Fruit fly (Drosophila melanogaster) whole organism, embryonic: ENCODE results near the gene CG4455.

Source experiments
- BtbVII ChIP-seq: fragments of 200-800 bp; sonication (Bioruptor generic); optimal IDR thresholded peaks from 3 replicates; lab custom pipeline; 2017; ENCODE audit warnings: missing biosample characterization, mild to moderate bottlenecking, missing genetic modification characterization
- CG10147 ChIP-seq: fragments of 200-800 bp; sonication (Bioruptor generic); optimal IDR thresholded peaks from 2 replicates; lab custom pipeline; 2019; ENCODE audit warnings: missing biosample characterization, mild to moderate bottlenecking, missing genetic modification characterization, moderate library complexity
- CG15696 ChIP-seq: fragments of 200-800 bp; sonication (Bioruptor generic); optimal IDR thresholded peaks from 2 replicates; lab custom pipeline; 2019; ENCODE audit warnings: missing biosample characterization, mild to moderate bottlenecking, missing genetic modification characterization, moderate library complexity
- CG2199 ChIP-seq: fragments of 200-800 bp; sonication (Bioruptor generic); IDR thresholded peaks from 3 replicates; pipeline ENCODE4 v1.3.6; 2022; ENCODE audit warnings: missing biosample characterization, missing genetic modification characterization
- CG30403 ChIP-seq: fragments of 200-800 bp; sonication (Bioruptor generic); optimal IDR thresholded peaks from 3 replicates; lab custom pipeline; 2016; ENCODE audit warnings: missing biosample characterization, missing genetic modification characterization
- CG31365 ChIP-seq: fragments of 200-800 bp; sonication (Bioruptor generic); optimal IDR thresholded peaks from 2 replicates; lab custom pipeline; 2018; ENCODE audit warnings: missing biosample characterization, mild to moderate bottlenecking, missing genetic modification characterization
- CG7357 ChIP-seq: fragments of 200-800 bp; sonication (Bioruptor generic); IDR thresholded peaks from 3 replicates; pipeline ENCODE4 v1.3.6; 2022; ENCODE audit warnings: missing biosample characterization, missing genetic modification characterization
- D19A ChIP-seq: fragments of 200-800 bp; optimal IDR thresholded peaks from 3 replicates; lab custom pipeline; 2019; ENCODE audit warnings: missing biosample characterization, mild to moderate bottlenecking, missing genetic modification characterization, moderate library complexity
- Drgx ChIP-seq: fragments of 200-800 bp; sonication (Bioruptor generic); IDR thresholded peaks from 2 replicates; pipeline ENCODE4 v1.3.6; 2022; ENCODE audit warnings: missing biosample characterization, missing genetic modification characterization
- Ets65A ChIP-seq: fragments of 200-800 bp; sonication (Bioruptor generic); peaks from one replicate; lab custom pipeline; 2016; ENCODE audit warnings: missing biosample characterization, missing genetic modification characterization
- HHEX ChIP-seq: fragments of 200-800 bp; sonication (Bioruptor generic); optimal IDR thresholded peaks from 3 replicates; lab custom pipeline; 2017; ENCODE audit warnings: missing biosample characterization, mild to moderate bottlenecking, missing genetic modification characterization, missing genetic modification reagents
- HLH3B ChIP-seq: fragments of 200-800 bp; sonication (Bioruptor generic); IDR thresholded peaks from 2 replicates; pipeline ENCODE4 v1.3.6; 2022; ENCODE audit warnings: missing biosample characterization, missing genetic modification characterization
- Med ChIP-seq: fragments of 200-800 bp; sonication (Bioruptor generic); peaks from one replicate; lab custom pipeline; 2016; ENCODE audit warnings: missing biosample characterization, missing genetic modification characterization, mild to moderate bottlenecking, inconsistent platforms, moderate library complexity
- Nf-YB ChIP-seq: fragments of 200-800 bp; sonication (Bioruptor generic); optimal IDR thresholded peaks from 3 replicates; lab custom pipeline; 2019; ENCODE audit warnings: missing biosample characterization, mild to moderate bottlenecking, missing genetic modification characterization, moderate library complexity
- br ChIP-seq: fragments of >200 bp; optimal IDR thresholded peaks from 2 replicates; lab custom pipeline; 2017
- caup ChIP-seq: fragments of 200-800 bp; sonication (Bioruptor generic); optimal IDR thresholded peaks from 3 replicates; lab custom pipeline; 2017; ENCODE audit warnings: missing biosample characterization, mild to moderate bottlenecking, missing genetic modification characterization, moderate library complexity; ENCODE audit not compliant: severe bottlenecking
- cg ChIP-seq: fragments of 200-800 bp; sonication (Bioruptor generic); optimal IDR thresholded peaks from 3 replicates; lab custom pipeline; 2019; ENCODE audit warnings: missing biosample characterization, mild to moderate bottlenecking, missing genetic modification characterization, moderate library complexity
- chinmo ChIP-seq: fragments of 200-800 bp; sonication (Bioruptor generic); IDR thresholded peaks from 4 replicates; pipeline ENCODE4 v1.3.6; 2022; ENCODE audit warnings: missing biosample characterization, missing genetic modification characterization; ENCODE audit not compliant: partially characterized antibody
- ci ChIP-seq: fragments of 200-800 bp; sonication (Bioruptor generic); IDR thresholded peaks from 3 replicates; pipeline ENCODE4 v1.3.6; 2022; ENCODE audit warnings: missing biosample characterization, missing genetic modification characterization
- corto ChIP-seq: fragments of 200-800 bp; sonication (Bioruptor generic); optimal IDR thresholded peaks from 2 replicates; lab custom pipeline; 2016; ENCODE audit warnings: missing biosample characterization, mild to moderate bottlenecking, missing genetic modification characterization, moderate library complexity
- crol ChIP-seq: fragments of 200-800 bp; sonication (Bioruptor generic); IDR thresholded peaks from 2 replicates; pipeline ENCODE4 v1.3.6; 2022; ENCODE audit warnings: missing biosample characterization, missing genetic modification characterization
- cwo ChIP-seq: fragments of 200-800 bp; sonication (Bioruptor generic); optimal IDR thresholded peaks from 3 replicates; lab custom pipeline; 2017; ENCODE audit warnings: missing biosample characterization, missing genetic modification characterization, mild to moderate bottlenecking, moderate library complexity, missing genetic modification reagents
- disco-r ChIP-seq: fragments of 200-800 bp; sonication (Bioruptor generic); optimal IDR thresholded peaks from 2 replicates; lab custom pipeline; 2016; ENCODE audit warnings: missing biosample characterization, missing genetic modification characterization
- ems ChIP-seq: fragments of 200-800 bp; sonication (Bioruptor generic); optimal IDR thresholded peaks from 3 replicates; lab custom pipeline; 2016; ENCODE audit warnings: missing biosample characterization, missing genetic modification characterization
- eyg ChIP-seq: fragments of 200-800 bp; sonication (Bioruptor generic); optimal IDR thresholded peaks from 3 replicates; lab custom pipeline; 2016; ENCODE audit warnings: missing biosample characterization, missing genetic modification characterization
- hkb ChIP-seq, 2 experiments: fragments of 200-800 bp in 1 of 2; fragments of >200 bp in 1 of 2; sonication (Bioruptor generic) in 1 of 2; IDR thresholded peaks in 1 of 2; optimal IDR thresholded peaks in 1 of 2; 2 replicates each; pipeline versions ENCODE4 v1.3.6 to Lab custom; 2017 to 2022; ENCODE audit warnings: missing biosample characterization in 1 of 2, missing genetic modification characterization in 1 of 2
- lab ChIP-seq: fragments of 200-800 bp; sonication (Bioruptor generic); optimal IDR thresholded peaks from 3 replicates; lab custom pipeline; 2017; ENCODE audit warnings: missing biosample characterization, missing genetic modification characterization, mild to moderate bottlenecking, moderate library complexity, missing genetic modification reagents
- nmo ChIP-seq: fragments of 200-800 bp; sonication (Bioruptor generic); optimal IDR thresholded peaks from 2 replicates; lab custom pipeline; 2018; ENCODE audit warnings: missing biosample characterization, mild to moderate bottlenecking, missing genetic modification characterization, moderate library complexity
- nom ChIP-seq: fragments of 200-800 bp; sonication (Bioruptor generic); optimal IDR thresholded peaks from 2 replicates; lab custom pipeline; 2017; ENCODE audit warnings: missing biosample characterization, missing genetic modification characterization, mild to moderate bottlenecking, moderate library complexity, missing genetic modification reagents
- rib ChIP-seq: fragments of 200-800 bp; sonication (Bioruptor generic); IDR thresholded peaks from 2 replicates; pipeline ENCODE4 v1.3.6; 2022; ENCODE audit warnings: missing biosample characterization, missing genetic modification characterization
- row ChIP-seq: fragments of 200-800 bp; sonication (Bioruptor generic); IDR thresholded peaks from 3 replicates; pipeline ENCODE4 v1.3.6; 2022; ENCODE audit warnings: missing biosample characterization, missing genetic modification characterization
- run ChIP-seq: fragments of 200-800 bp; sonication (Bioruptor generic); optimal IDR thresholded peaks from 3 replicates; lab custom pipeline; 2018; ENCODE audit warnings: missing biosample characterization, mild to moderate bottlenecking, missing genetic modification characterization
- seq ChIP-seq: fragments of 200-800 bp; sonication (Bioruptor generic); IDR thresholded peaks from 2 replicates; pipeline ENCODE4 v1.3.6; 2022; ENCODE audit warnings: missing biosample characterization, missing genetic modification characterization
- so ChIP-seq: fragments of 200-800 bp; sonication (Bioruptor generic); IDR thresholded peaks from 3 replicates; pipeline ENCODE4 v1.3.6; 2022; ENCODE audit warnings: missing biosample characterization, missing genetic modification characterization
- sr ChIP-seq: fragments of 200-800 bp; sonication (Bioruptor generic); IDR thresholded peaks from 3 replicates; pipeline ENCODE4 v1.3.6; 2022; ENCODE audit warnings: missing biosample characterization, missing genetic modification characterization
- tgo ChIP-seq: fragments of 200-800 bp; sonication (Bioruptor generic); IDR thresholded peaks from 3 replicates; pipeline ENCODE4 v1.3.6; 2022; ENCODE audit warnings: missing biosample characterization, missing genetic modification characterization
- unpg ChIP-seq: fragments of 200-800 bp; sonication (Bioruptor generic); optimal IDR thresholded peaks from 3 replicates; lab custom pipeline; 2018; ENCODE audit warnings: missing biosample characterization, mild to moderate bottlenecking, missing genetic modification characterization, moderate library complexity

Gene CG4455

dm6 chr2L:16315027-16315426 is 37.7 kb upstream of the CG4455 start (continued):
- TF ChIP-seq tgo (GFP tag; lab: Robert Waterston, UW) (no peak), so (GFP tag; lab: Robert Waterston, UW) (no peak), CG31365 (tag; lab: Kevin White, UChicago) (no peak), rib (peak; percentile 66; the same call in 1 of the 2 replicates)

dm6 chr2L:16315844-16316243 is 36.9 kb upstream of the CG4455 start:
- TF ChIP-seq BtbVII (GFP tag; lab: Kevin White, UChicago) (peak; percentile 12), cwo (GFP tag; lab: Kevin White, UChicago) (peak; percentile 77), Med (peak; percentile 50), cg (GFP tag; lab: Kevin White, UChicago) (no peak)

dm6 chr2L:16316410-16316809 is 36.3 kb upstream of the CG4455 start:
- peak; percentile 64 for TF ChIP-seq Med
- TF ChIP-seq unpg (GFP tag; lab: Kevin White, UChicago) = no peak
- TF ChIP-seq lab (GFP tag; lab: Kevin White, UChicago) = no peak
- TF ChIP-seq chinmo (GFP tag; lab: Robert Waterston, UW) = 0 out of 4 replicates have a peak, but pooled peaks have one; percentile 17
- TF ChIP-seq CG2199 (GFP tag; lab: Robert Waterston, UW) = 0 out of 3 replicates have a peak, but pooled peaks have one; percentile 50
- TF ChIP-seq caup (GFP tag; lab: Kevin White, UChicago) = no peak

- TF ChIP-seq Med = peak; percentile 52
- peak; percentile 17 for TF ChIP-seq Ets65A (GFP tag; lab: Kevin White, UChicago)
- no peak for TF ChIP-seq HHEX (GFP tag; lab: Kevin White, UChicago)
- no peak for TF ChIP-seq D19A (tag; lab: Kevin White, UChicago)
- no peak for TF ChIP-seq eyg (GFP tag; lab: Kevin White, UChicago)
- TF ChIP-seq hkb (optimal IDR thresholded peaks at IDR 0.05; lab: Kevin White, UChicago) = no peak
- TF ChIP-seq hkb (GFP tag; IDR thresholded peaks at IDR 0.05; lab: Robert Waterston, UW) = no peak
- TF ChIP-seq CG7357 (GFP tag; lab: Robert Waterston, UW) = no peak
- no peak for TF ChIP-seq CG10147 (GFP tag; lab: Kevin White, UChicago)
- TF ChIP-seq row (GFP tag; lab: Robert Waterston, UW) = no peak
- TF ChIP-seq CG30403 = no peak
- no peak for TF ChIP-seq Drgx
- no peak for TF ChIP-seq corto
- TF ChIP-seq HLH3B (GFP tag; lab: Robert Waterston, UW) = 0 out of 2 replicates have a peak, but pooled peaks have one; percentile 16
- 0 out of 3 replicates have a peak, but pooled peaks have one; percentile 23 for TF ChIP-seq ci (GFP tag; lab: Robert Waterston, UW)
- no peak for TF ChIP-seq ems
- TF ChIP-seq Nf-YB = no peak
- no peak for TF ChIP-seq disco-r (GFP tag; lab: Kevin White, UChicago)
- TF ChIP-seq CG15696 (tag; lab: Kevin White, UChicago) = no peak
- no peak for TF ChIP-seq run
- TF ChIP-seq nmo (GFP tag; lab: Kevin White, UChicago) = no peak
- TF ChIP-seq nom = no peak
- no peak for TF ChIP-seq br (lab: Kevin White, UChicago)
- TF ChIP-seq seq (GFP tag; lab: Robert Waterston, UW) = 0 out of 2 replicates have a peak, but pooled peaks have one; percentile 18
- peak; percentile 1 for TF ChIP-seq lab (GFP tag; lab: Kevin White, UChicago)
- 0 out of 3 replicates have a peak, but pooled peaks have one; percentile 25 for TF ChIP-seq sr (GFP tag; lab: Robert Waterston, UW)
- 0 out of 2 replicates have a peak, but pooled peaks have one; percentile 50 for TF ChIP-seq crol (GFP tag; lab: Robert Waterston, UW)
These were observed 35.6 kb upstream of the CG4455 start for dm6 chr2L:16317131-16317530.
